Worm (Caenorhabditis elegans): ENCODE measurements around the gene cnc-7.

DNA sequence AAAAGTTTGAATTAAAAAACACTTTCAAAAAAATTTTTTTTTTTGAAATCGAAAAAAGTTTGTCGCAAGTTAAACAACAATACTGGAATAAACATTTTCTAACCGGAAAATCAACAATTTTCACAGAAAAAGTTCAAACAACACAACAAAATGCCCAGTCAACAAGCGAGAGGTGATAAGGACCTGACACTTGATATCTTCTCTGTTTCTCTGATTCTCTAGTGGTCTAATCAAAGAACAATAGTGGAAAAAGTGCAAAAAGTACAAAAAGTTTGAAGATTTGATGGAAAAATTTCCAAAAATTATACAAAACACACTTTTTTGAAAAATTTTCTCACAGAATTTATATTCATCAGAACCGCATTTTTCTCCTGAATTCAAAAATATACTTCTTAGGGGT, 29.6 kb downstream of the cnc-7 start:
- TF ChIP-seq ceh-30 (tag; optimal IDR thresholded peaks at IDR 0.05) (no peak), madf-2 (tag; optimal IDR thresholded peaks at IDR 0.05) (no peak), F13H6.1 (tag; optimal IDR thresholded peaks at IDR 0.05) (no peak), pha-4 (tag; optimal IDR thresholded peaks at IDR 0.05) (no peak), nhr-232 (tag; optimal IDR thresholded peaks at IDR 0.05) (no peak), zip-5 (tag; optimal IDR thresholded peaks at IDR 0.05) (no peak), che-1 (tag; optimal IDR thresholded peaks at IDR 0.05) (no peak), ceh-9 (tag; optimal IDR thresholded peaks at IDR 0.05) (no peak), fkh-10 (GFP tag; optimal IDR thresholded peaks at IDR 0.05) (no peak)

Data from whole organism, late embryonic.